Worm (Caenorhabditis elegans): Measurements from ENCODE around the gene C05B5.12.

- TF ChIP-seq F13H6.1 (tag; optimal IDR thresholded peaks at IDR 0.05) (no peak), pha-4 (tag; optimal IDR thresholded peaks at IDR 0.05) (no peak), C08G9.2 (tag; optimal IDR thresholded peaks at IDR 0.05) (no peak), ceh-30 (tag; optimal IDR thresholded peaks at IDR 0.05) (no peak), nhr-11 (tag; optimal IDR thresholded peaks at IDR 0.05) (no peak), ama-1 (optimal IDR thresholded peaks at IDR 0.05) (no peak), Y22D7AL.16 (tag; optimal IDR thresholded peaks at IDR 0.05) (no peak)
Measured at ce11 chrIII:9964416-9964815, 22.8 kb upstream of the C05B5.12 start.

Measured in whole organism, late embryonic.